Fruit fly (Drosophila melanogaster) whole organism, prepupa: ENCODE results near the gene Vav.

Experiments
- Blimp-1 ChIP-seq: fragments of 200-800 bp; sonication (Bioruptor generic); optimal IDR thresholded peaks from 3 replicates; lab custom pipeline; 2017; ENCODE audit warnings: missing biosample characterization, missing genetic modification characterization, mild to moderate bottlenecking, moderate library complexity, missing genetic modification reagents
- CG10631 ChIP-seq: fragments of 200-800 bp; sonication (Bioruptor generic); optimal IDR thresholded peaks from 2 replicates; lab custom pipeline; 2016; ENCODE audit warnings: missing biosample characterization, missing genetic modification characterization
- CG10669 ChIP-seq: fragments of 200-800 bp; sonication (Bioruptor generic); optimal IDR thresholded peaks from 3 replicates; lab custom pipeline; 2018; ENCODE audit warnings: missing biosample characterization, mild to moderate bottlenecking, missing genetic modification characterization, moderate library complexity
- CG11762 ChIP-seq: fragments of 200-800 bp; sonication (Bioruptor generic); optimal IDR thresholded peaks from 3 replicates; lab custom pipeline; 2016; ENCODE audit warnings: missing biosample characterization, missing genetic modification characterization; ENCODE audit not compliant: insufficient read depth
- CG11902 ChIP-seq: fragments of 200-800 bp; sonication (Bioruptor generic); optimal IDR thresholded peaks from 3 replicates; lab custom pipeline; 2016; ENCODE audit warnings: missing biosample characterization, missing genetic modification characterization
- CG15336 ChIP-seq: fragments of 200-800 bp; sonication (Bioruptor generic); IDR thresholded peaks from 2 replicates; pipeline ENCODE4 v1.3.6; 2022; ENCODE audit warnings: missing biosample characterization, missing genetic modification characterization
- CG16779 ChIP-seq: fragments of 200-800 bp; sonication (Bioruptor generic); optimal IDR thresholded peaks from 3 replicates; lab custom pipeline; 2017; ENCODE audit warnings: missing biosample characterization, mild to moderate bottlenecking, missing genetic modification characterization
- CG3032 ChIP-seq: fragments of 200-800 bp; optimal IDR thresholded peaks from 2 replicates; lab custom pipeline; 2019; ENCODE audit warnings: missing biosample characterization, mild to moderate bottlenecking, missing genetic modification characterization, moderate library complexity
- CG32006 ChIP-seq: fragments of 200-800 bp; sonication (Bioruptor generic); optimal IDR thresholded peaks from 3 replicates; lab custom pipeline; 2017; ENCODE audit warnings: missing biosample characterization, mild to moderate bottlenecking, missing genetic modification characterization
- CG34406 ChIP-seq: fragments of 200-800 bp; sonication (Bioruptor generic); optimal IDR thresholded peaks from 3 replicates; lab custom pipeline; 2016; ENCODE audit warnings: missing biosample characterization, missing genetic modification characterization
- CG4318 ChIP-seq: fragments of 200-800 bp; sonication (Bioruptor generic); optimal IDR thresholded peaks from 3 replicates; lab custom pipeline; 2017; ENCODE audit warnings: missing biosample characterization, mild to moderate bottlenecking, missing genetic modification characterization
- CG6163 ChIP-seq: fragments of 200-800 bp; sonication (Bioruptor generic); IDR thresholded peaks from 3 replicates; pipeline ENCODE4 v1.3.6; 2022; ENCODE audit warnings: missing biosample characterization, missing genetic modification characterization
- CG6276 ChIP-seq: fragments of 200-800 bp; sonication (Bioruptor generic); optimal IDR thresholded peaks from 2 replicates; lab custom pipeline; 2017; ENCODE audit warnings: missing biosample characterization, mild to moderate bottlenecking, missing genetic modification characterization
- CG7368 ChIP-seq: fragments of 200-800 bp; sonication (Bioruptor generic); optimal IDR thresholded peaks from 3 replicates; lab custom pipeline; 2016; ENCODE audit warnings: missing biosample characterization, missing genetic modification characterization
- CG8119 ChIP-seq: fragments of 200-800 bp; sonication (Bioruptor generic); IDR thresholded peaks from 3 replicates; pipeline ENCODE4 v1.3.6; 2022; ENCODE audit warnings: missing biosample characterization, missing genetic modification characterization
- CG8319 ChIP-seq: fragments of 200-800 bp; sonication (Bioruptor generic); optimal IDR thresholded peaks from 3 replicates; lab custom pipeline; 2016; ENCODE audit warnings: missing biosample characterization, missing genetic modification characterization
- CG8632 ChIP-seq: fragments of 200-800 bp; sonication (Bioruptor generic); optimal IDR thresholded peaks from 3 replicates; lab custom pipeline; 2016; ENCODE audit warnings: missing biosample characterization, missing genetic modification characterization
- CG9139 ChIP-seq: fragments of 200-800 bp; sonication (Bioruptor generic); optimal IDR thresholded peaks from 3 replicates; lab custom pipeline; 2017; ENCODE audit warnings: missing biosample characterization, mild to moderate bottlenecking, missing genetic modification characterization
- Eip75B ChIP-seq: fragments of 200-800 bp; sonication (Bioruptor generic); optimal IDR thresholded peaks from 3 replicates; lab custom pipeline; 2016; ENCODE audit warnings: missing biosample characterization, missing genetic modification characterization
- Eip93F ChIP-seq: fragments of 200-800 bp; sonication (Bioruptor generic); optimal IDR thresholded peaks from 2 replicates; lab custom pipeline; 2016; ENCODE audit warnings: missing biosample characterization, mild to moderate bottlenecking, missing genetic modification characterization
- Ets21C ChIP-seq: fragments of 200-800 bp; sonication (Bioruptor generic); optimal IDR thresholded peaks from 3 replicates; lab custom pipeline; 2016; ENCODE audit warnings: missing biosample characterization, missing genetic modification characterization
- Ets96B ChIP-seq: fragments of 200-800 bp; optimal IDR thresholded peaks from 2 replicates; lab custom pipeline; 2019; ENCODE audit warnings: missing biosample characterization, mild to moderate bottlenecking, missing genetic modification characterization, moderate library complexity
- Hr39 ChIP-seq: fragments of 200-800 bp; sonication (Bioruptor generic); optimal IDR thresholded peaks from 2 replicates; lab custom pipeline; 2016; ENCODE audit warnings: missing biosample characterization, missing genetic modification characterization
- Lpt ChIP-seq: fragments of 200-800 bp; sonication (Bioruptor generic); optimal IDR thresholded peaks from 3 replicates; lab custom pipeline; 2016; ENCODE audit warnings: missing biosample characterization, missing genetic modification characterization
- Smox ChIP-seq: fragments of 200-800 bp; sonication (Bioruptor generic); optimal IDR thresholded peaks from 3 replicates; lab custom pipeline; 2016; ENCODE audit warnings: missing biosample characterization, missing genetic modification characterization
- Sox14 ChIP-seq: fragments of 200-800 bp; sonication (Bioruptor generic); optimal IDR thresholded peaks from 3 replicates; lab custom pipeline; 2016; ENCODE audit warnings: missing biosample characterization, missing genetic modification characterization
- achi ChIP-seq: fragments of 200-800 bp; sonication (Bioruptor generic); optimal IDR thresholded peaks from 3 replicates; lab custom pipeline; 2016; ENCODE audit warnings: missing biosample characterization, missing genetic modification characterization
- acj6 ChIP-seq: fragments of 200-800 bp; sonication (Bioruptor generic); optimal IDR thresholded peaks from 3 replicates; lab custom pipeline; 2016; ENCODE audit warnings: missing biosample characterization, missing genetic modification characterization
- dsx ChIP-seq: fragments of 200-800 bp; optimal IDR thresholded peaks from 3 replicates; lab custom pipeline; 2019; ENCODE audit warnings: missing biosample characterization, mild to moderate bottlenecking, missing genetic modification characterization, moderate library complexity; ENCODE audit not compliant: poor library complexity, severe bottlenecking
- eg ChIP-seq: fragments of 200-800 bp; sonication (Bioruptor generic); IDR thresholded peaks from 3 replicates; pipeline ENCODE4 v1.3.6; 2022; ENCODE audit warnings: missing biosample characterization, missing genetic modification characterization
- esn ChIP-seq: fragments of 200-800 bp; sonication (Bioruptor generic); optimal IDR thresholded peaks from 2 replicates; lab custom pipeline; 2016; ENCODE audit warnings: missing biosample characterization, mild to moderate bottlenecking, missing genetic modification characterization, moderate library complexity
- fd59A ChIP-seq: fragments of 200-800 bp; sonication (Bioruptor generic); optimal IDR thresholded peaks from 2 replicates; lab custom pipeline; 2017; ENCODE audit warnings: missing biosample characterization, mild to moderate bottlenecking, missing genetic modification characterization, missing genetic modification reagents
- lz ChIP-seq: fragments of 200-800 bp; sonication (Bioruptor generic); optimal IDR thresholded peaks from 3 replicates; lab custom pipeline; 2016; ENCODE audit warnings: missing biosample characterization, missing genetic modification characterization
- spab ChIP-seq: fragments of 200-800 bp; sonication (Bioruptor generic); optimal IDR thresholded peaks from 2 replicates; lab custom pipeline; 2017; ENCODE audit warnings: missing biosample characterization, mild to moderate bottlenecking, missing genetic modification characterization, missing genetic modification reagents
- ss ChIP-seq, 2 experiments: fragments of 200-800 bp; sonication (Bioruptor generic); optimal IDR thresholded peaks; 2 replicates in 1 of 2; 3 replicates in 1 of 2; lab custom pipeline; 2017 to 2018; ENCODE audit warnings: mild to moderate bottlenecking in 2 of 2, missing biosample characterization in 2 of 2, missing genetic modification characterization in 2 of 2, moderate library complexity in 1 of 2
- svp ChIP-seq: fragments of 200-800 bp; sonication (Bioruptor generic); peaks from one replicate; lab custom pipeline; 2016; ENCODE audit warnings: missing biosample characterization, missing genetic modification characterization
- topi ChIP-seq: fragments of 200-800 bp; sonication (Bioruptor generic); optimal IDR thresholded peaks from 3 replicates; lab custom pipeline; 2016; ENCODE audit warnings: missing biosample characterization, missing genetic modification characterization

The Vav gene

dm6 chrX:19278395-19278794 lies 16.8 kb downstream of the Vav start:
- TF ChIP-seq Sox14 (GFP tag; lab: Kevin White, UChicago) (no peak), spab (no peak), Blimp-1 (GFP tag; lab: Kevin White, UChicago) (no peak), CG7368 (GFP tag; lab: Kevin White, UChicago) (no peak), CG8319 (GFP tag; lab: Kevin White, UChicago) (no peak), Eip75B (GFP tag; lab: Kevin White, UChicago) (no peak), achi (GFP tag; lab: Kevin White, UChicago) (no peak), CG3032 (no peak), svp (no peak), CG6276 (GFP tag; lab: Kevin White, UChicago) (no peak), fd59A (GFP tag; lab: Kevin White, UChicago) (no peak), topi (no peak), CG34406 (GFP tag; lab: Kevin White, UChicago) (no peak), CG11762 (GFP tag; lab: Kevin White, UChicago) (no peak), Eip93F (GFP tag; lab: Kevin White, UChicago) (no peak)

- TF ChIP-seq spab: no peak
- TF ChIP-seq achi (GFP tag; lab: Kevin White, UChicago): no peak
- no peak for TF ChIP-seq dsx (GFP tag; lab: Kevin White, UChicago)
- TF ChIP-seq CG32006 (GFP tag; lab: Kevin White, UChicago): no peak
- TF ChIP-seq Ets96B (tag; lab: Kevin White, UChicago): no peak
- no peak for TF ChIP-seq CG16779
- TF ChIP-seq CG8119: no peak
- no peak for TF ChIP-seq esn (GFP tag; lab: Kevin White, UChicago)
- TF ChIP-seq topi: no peak
- TF ChIP-seq CG10669 (GFP tag; lab: Kevin White, UChicago): no peak
Observed at dm6 chrX:19280249-19280648, 18.6 kb downstream of the Vav start, which contains the start of gene CG8028. TSS of gene CG8028 (minus strand) at chrX:19280349.

DNA sequence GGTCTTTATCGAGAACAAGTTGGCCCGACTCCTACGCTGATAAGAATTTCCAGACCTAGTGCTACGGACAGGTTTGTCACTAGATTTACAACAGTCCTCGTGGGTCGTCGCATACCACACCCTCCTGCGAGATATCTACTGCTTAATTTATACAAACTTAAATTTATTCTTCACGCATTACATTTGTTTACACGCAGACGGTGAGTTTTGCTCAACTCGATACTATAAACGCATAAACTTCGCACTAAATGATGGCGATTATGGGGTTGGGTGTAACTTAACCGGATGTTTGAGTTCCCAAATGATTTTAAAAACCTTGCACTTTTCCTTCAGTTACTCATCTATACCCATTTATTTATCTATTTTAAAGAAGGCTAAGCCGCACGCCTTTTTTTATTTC lies 19.1 kb downstream of the Vav start:
- TF ChIP-seq CG6276 (GFP tag; lab: Kevin White, UChicago): no peak
- no peak for TF ChIP-seq CG10669 (GFP tag; lab: Kevin White, UChicago)
- no peak for TF ChIP-seq Ets21C (GFP tag; lab: Kevin White, UChicago)

dm6 chrX:19281271-19281670 lies 19.7 kb downstream of the Vav start:
- TF ChIP-seq Sox14 (GFP tag; lab: Kevin White, UChicago) (peak; percentile 16), Lpt (GFP tag; lab: Kevin White, UChicago) (peak; percentile 2), eg (GFP tag; lab: Robert Waterston, UW) (peak; percentile 66; the same call in 2 of the 3 replicates), acj6 (no peak), topi (peak; percentile 22), Ets96B (tag; lab: Kevin White, UChicago) (peak; percentile 9), fd59A (GFP tag; lab: Kevin White, UChicago) (no peak), Smox (GFP tag; lab: Kevin White, UChicago) (no peak), CG34406 (GFP tag; lab: Kevin White, UChicago) (peak; percentile 67), achi (GFP tag; lab: Kevin White, UChicago) (peak; percentile 31), Hr39 (GFP tag; lab: Kevin White, UChicago) (peak; percentile 20), spab (no peak), ss (GFP tag; optimal IDR thresholded peaks at IDR 0.05; lab: Kevin White, UChicago) (no peak), CG6163 (GFP tag; lab: Robert Waterston, UW) (peak; percentile 58), CG9139 (no peak), CG11902 (GFP tag; lab: Kevin White, UChicago) (no peak), svp (no peak), lz (GFP tag; lab: Kevin White, UChicago) (peak; percentile 20), CG4318 (GFP tag; lab: Kevin White, UChicago) (no peak), CG10631 (GFP tag; lab: Kevin White, UChicago) (no peak), esn (GFP tag; lab: Kevin White, UChicago) (peak; percentile 44), CG8632 (GFP tag; lab: Kevin White, UChicago) (peak; percentile 49), CG15336 (GFP tag; lab: Robert Waterston, UW) (peak; percentile 45; the same call in 1 of the 2 replicates)
